Worm (Caenorhabditis elegans) whole organism, L4 larva: ENCODE data around the gene asb-1.

Experiments used
- attf-4 ChIP-seq: sonication (generic microtip); optimal IDR thresholded peaks from 3 replicates; lab custom pipeline; 2017; ENCODE audit warnings: missing biosample characterization, missing genetic modification characterization
- ceh-28 ChIP-seq: fragments of 150-350 bp; optimal IDR thresholded peaks from 2 replicates; lab custom pipeline; 2014; ENCODE audit warnings: missing biosample characterization, missing genetic modification reagents, missing genetic modification characterization
- cey-2 ChIP-seq: sonication (generic microtip); optimal IDR thresholded peaks from 3 replicates; lab custom pipeline; 2017; ENCODE audit warnings: missing genetic modification characterization, mild to moderate bottlenecking, missing compliant biosample characterization, antibody characterized with exemption, borderline replicate concordance; ENCODE audit not compliant: insufficient read depth
- daf-19 ChIP-seq: fragments of 200-800 bp; sonication (Bioruptor generic); conservative IDR thresholded peaks from 2 replicates; pipeline ENCODE4 v1.3.6; 2022; ENCODE audit warnings: missing genetic modification characterization, missing compliant biosample characterization
- dmd-9 ChIP-seq: fragments of 200-800 bp; sonication (Bioruptor generic); IDR thresholded peaks from 2 replicates; pipeline ENCODE4 v1.3.6; 2022; ENCODE audit warnings: missing genetic modification reagents, missing genetic modification characterization, missing compliant biosample characterization
- duxl-1 ChIP-seq: sonication (generic microtip); optimal IDR thresholded peaks from 2 replicates; lab custom pipeline; 2016; ENCODE audit warnings: mild to moderate bottlenecking, missing genetic modification characterization, moderate library complexity, missing compliant biosample characterization; ENCODE audit not compliant: poor library complexity
- egl-43 ChIP-seq: fragments of 200-800 bp; sonication (Bioruptor generic); IDR thresholded peaks from 2 replicates; pipeline ENCODE4 v1.3.6; 2022; ENCODE audit warnings: missing genetic modification reagents, missing genetic modification characterization, missing compliant biosample characterization
- fos-1 ChIP-seq: fragments of 150-350 bp; optimal IDR thresholded peaks from 2 replicates; lab custom pipeline; 2014; ENCODE audit warnings: missing biosample characterization, missing genetic modification characterization
- hlh-30 ChIP-seq: sonication (generic microtip); optimal IDR thresholded peaks from 2 replicates; lab custom pipeline; 2017; ENCODE audit warnings: antibody characterized with exemption, mild to moderate bottlenecking, missing genetic modification characterization, missing compliant biosample characterization; ENCODE audit not compliant: insufficient read depth
- jun-1 ChIP-seq: fragments of 150-350 bp; optimal IDR thresholded peaks from 2 replicates; lab custom pipeline; 2014; ENCODE audit warnings: missing biosample characterization, missing genetic modification reagents, missing genetic modification characterization
- lin-13 ChIP-seq: fragments of 150-350 bp; optimal IDR thresholded peaks from 2 replicates; lab custom pipeline; 2014; ENCODE audit warnings: missing biosample characterization, missing genetic modification reagents, missing genetic modification characterization
- lin-15B ChIP-seq: fragments of 150-350 bp; sonication (generic microtip); optimal IDR thresholded peaks from 3 replicates; lab custom pipeline; 2014; ENCODE audit warnings: missing biosample characterization, missing genetic modification characterization
- madf-5 ChIP-seq, 2 experiments: fragments of 200-800 bp; sonication (Bioruptor generic); IDR thresholded peaks; 2 replicates each; pipeline ENCODE4 v1.3.6; 2022; ENCODE audit warnings: missing compliant biosample characterization in 2 of 2, missing genetic modification characterization in 2 of 2
- madf-9 ChIP-seq: fragments of 200-800 bp; sonication (Bioruptor generic); conservative IDR thresholded peaks from 2 replicates; pipeline ENCODE4 v1.3.6; 2022; ENCODE audit warnings: missing genetic modification reagents, missing genetic modification characterization, missing compliant biosample characterization
- mdl-1 ChIP-seq, 2 experiments: fragments of 150-350 bp in 1 of 2; sonication (generic microtip) in 1 of 2; optimal IDR thresholded peaks; 2 replicates each; lab custom pipeline; 2014 to 2017; ENCODE audit warnings: missing biosample characterization in 2 of 2, missing genetic modification characterization in 2 of 2
- mep-1 ChIP-seq: fragments of 150-350 bp; sonication (generic microtip); optimal IDR thresholded peaks from 3 replicates; lab custom pipeline; 2014; ENCODE audit warnings: missing biosample characterization, missing genetic modification characterization
- mxl-2 ChIP-seq: fragments of 200-800 bp; sonication (Bioruptor generic); conservative IDR thresholded peaks from 2 replicates; pipeline ENCODE4 v1.3.6; 2022; ENCODE audit warnings: missing genetic modification reagents, missing genetic modification characterization, missing compliant biosample characterization
- nhr-11 ChIP-seq: fragments of 150-350 bp; optimal IDR thresholded peaks from 2 replicates; lab custom pipeline; 2014; ENCODE audit warnings: missing biosample characterization, missing genetic modification characterization
- nhr-111 ChIP-seq: fragments of 200-800 bp; sonication (Bioruptor generic); optimal IDR thresholded peaks from 2 replicates; lab custom pipeline; 2018; ENCODE audit warnings: mild to moderate bottlenecking, missing genetic modification characterization, missing compliant biosample characterization
- nhr-77 ChIP-seq: fragments of 150-350 bp; optimal IDR thresholded peaks from 2 replicates; lab custom pipeline; 2014; ENCODE audit warnings: missing biosample characterization, missing genetic modification characterization
- php-3 ChIP-seq: fragments of 200-800 bp; sonication (Bioruptor generic); IDR thresholded peaks from 2 replicates; pipeline ENCODE4 v1.3.6; 2022; ENCODE audit warnings: missing genetic modification reagents, missing genetic modification characterization, missing compliant biosample characterization
- spr-1 ChIP-seq: sonication (generic microtip); optimal IDR thresholded peaks from 2 replicates; lab custom pipeline; 2016; ENCODE audit warnings: mild to moderate bottlenecking, missing genetic modification characterization, missing compliant biosample characterization
- tag-97 ChIP-seq: fragments of 200-800 bp; sonication (Bioruptor generic); IDR thresholded peaks from 2 replicates; pipeline ENCODE4 v1.3.6; 2022; ENCODE audit warnings: missing genetic modification characterization, missing compliant biosample characterization
- unc-130 ChIP-seq: sonication (generic microtip); optimal IDR thresholded peaks from 2 replicates; lab custom pipeline; 2016; ENCODE audit warnings: missing genetic modification reagents, missing genetic modification characterization, missing compliant biosample characterization
- unc-62 ChIP-seq, 3 experiments: fragments of 150-350 bp in 1 of 3; sonication (generic microtip); optimal IDR thresholded peaks in 2 of 3; peaks in 1 of 3; 1 replicate in 1 of 3; 2 replicates in 2 of 3; lab custom pipeline; 2014 to 2017; ENCODE audit warnings: missing biosample characterization in 3 of 3, missing genetic modification characterization in 3 of 3, missing genetic modification reagents in 3 of 3, missing genotype in 1 of 3

The asb-1 gene

DNA sequence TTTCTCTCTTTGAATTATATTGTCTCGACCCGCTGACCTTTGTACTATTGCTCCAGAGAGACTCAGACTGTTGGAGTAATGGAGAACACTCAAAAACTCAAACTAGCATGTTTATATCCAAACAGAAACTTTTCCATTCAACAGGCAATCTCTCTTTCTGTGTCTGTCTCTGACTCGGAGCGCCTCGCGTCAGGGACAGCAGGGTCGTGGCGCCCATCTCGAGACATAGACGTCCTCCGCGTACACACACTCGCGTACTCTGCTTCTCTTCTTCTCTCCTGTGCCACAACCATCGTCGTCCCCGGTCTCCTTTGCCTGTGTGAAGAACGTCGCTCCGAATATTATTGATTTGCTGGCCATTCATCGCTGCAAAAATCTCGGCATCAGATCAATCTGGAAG is 43.7 kb downstream of the asb-1 start (continued):
- TF ChIP-seq madf-9 (GFP tag; lab: Robert Waterston, UW) (no peak; the same call in 1 of the 2 replicates), duxl-1 (no peak), unc-130 (GFP tag; lab: Kevin White, UChicago) (no peak), cey-2 (tag; lab: Kevin White, UChicago) (no peak), egl-43 (GFP tag; lab: Robert Waterston, UW) (peak; percentile 22; the same call in 1 of the 2 replicates), lin-15B (tag; lab: Kevin White, UChicago) (no peak), mxl-2 (GFP tag; lab: Robert Waterston, UW) (no peak), php-3 (GFP tag; lab: Robert Waterston, UW) (no peak; the same call in 1 of the 2 replicates), dmd-9 (GFP tag; lab: Robert Waterston, UW) (no peak), attf-4 (tag; lab: Kevin White, UChicago) (no peak), ceh-28 (tag; lab: Kevin White, UChicago) (peak; percentile 38), madf-5 (GFP tag; IDR thresholded peaks at IDR 0.05; lab: Robert Waterston, UW) (no peak), nhr-11 (tag; lab: Kevin White, UChicago) (peak; percentile 83), tag-97 (GFP tag; lab: Robert Waterston, UW) (no peak), mep-1 (tag; lab: Kevin White, UChicago) (peak; percentile 89)

DNA sequence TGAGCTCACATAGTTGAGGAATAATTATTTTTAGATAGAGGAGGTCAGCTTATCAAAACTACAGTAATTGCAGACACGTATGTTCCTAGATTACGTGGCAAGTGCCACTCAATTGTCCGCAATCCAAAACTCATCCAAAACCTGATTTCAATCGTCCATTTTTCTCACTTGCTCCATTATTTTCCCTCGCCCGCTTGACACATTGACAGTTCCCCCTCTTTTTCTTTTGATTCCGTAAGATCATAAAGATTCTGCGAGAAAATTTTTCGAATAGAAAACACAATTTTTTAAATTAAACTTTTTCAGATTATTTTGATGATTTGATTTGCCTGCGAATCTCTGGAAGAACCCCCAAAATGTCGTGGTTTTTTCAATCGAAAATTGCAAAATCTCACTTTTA is 46.9 kb downstream of the asb-1 start, which contains the start of gene M88.4:
TSS of gene M88.4 (plus strand) at position 301 of the 400 bp plus-strand sequence.
- no peak for TF ChIP-seq dmd-9 (GFP tag; lab: Robert Waterston, UW)
- TF ChIP-seq unc-62 (GFP tag; optimal IDR thresholded peaks at IDR 0.05 in 1 of 2; lab: Kevin White, UChicago): peak in 1 of 2 experiments; percentile 2
- TF ChIP-seq unc-62 (tag; optimal IDR thresholded peaks at IDR 0.05; lab: Kevin White, UChicago): no peak

DNA sequence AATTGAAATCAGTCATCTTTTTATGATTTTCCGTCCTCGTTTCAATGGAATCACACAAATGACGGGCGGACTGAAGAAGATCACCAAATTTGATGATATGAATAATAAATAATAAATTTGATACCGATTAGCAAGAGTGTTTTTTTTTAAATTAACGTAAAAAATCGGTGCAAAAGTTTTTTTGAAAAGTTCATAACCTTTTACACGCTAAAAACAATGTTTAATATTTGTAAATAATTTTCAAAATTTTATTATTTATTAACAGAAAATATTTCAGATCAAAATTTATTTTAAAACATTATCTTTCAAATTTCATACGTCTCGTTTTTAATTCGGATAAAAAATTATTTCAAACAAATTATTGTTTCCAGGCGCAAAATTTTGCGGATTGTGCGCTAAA is 50.7 kb downstream of the asb-1 start, which contains the start of gene M88.3:
TSS of gene M88.3 (minus strand) at position 101 of the 400 bp plus-strand sequence.
- TF ChIP-seq lin-13 (GFP tag; lab: Kevin White, UChicago): no peak
- no peak for TF ChIP-seq spr-1 (tag; lab: Kevin White, UChicago)
- TF ChIP-seq duxl-1: no peak
- TF ChIP-seq daf-19: no peak
- no peak for TF ChIP-seq mdl-1 (tag; optimal IDR thresholded peaks at IDR 0.05; lab: Kevin White, UChicago)
- no peak for TF ChIP-seq cey-2 (tag; lab: Kevin White, UChicago)
- no peak for TF ChIP-seq jun-1
- no peak for TF ChIP-seq nhr-111 (GFP tag; lab: Kevin White, UChicago)
- TF ChIP-seq hlh-30 (tag; lab: Kevin White, UChicago): no peak
- TF ChIP-seq nhr-77 (tag; lab: Kevin White, UChicago): no peak
- no peak for TF ChIP-seq fos-1 (tag; lab: Kevin White, UChicago)
